Worm (Caenorhabditis elegans) whole organism, L1 larva: Measurements from ENCODE around the gene spr-3.

ENCODE experiments used
- C16A3.4 ChIP-seq: fragments of 150-350 bp; optimal IDR thresholded peaks from 2 replicates; lab custom pipeline; 2014; ENCODE audit warnings: missing biosample characterization, missing genetic modification characterization
- Y116A8C.19 ChIP-seq: sonication (generic microtip); optimal IDR thresholded peaks from 2 replicates; lab custom pipeline; 2016; ENCODE audit warnings: missing compliant biosample characterization, missing genetic modification characterization, borderline replicate concordance
- aha-1 ChIP-seq: fragments of 150-350 bp; optimal IDR thresholded peaks from 2 replicates; lab custom pipeline; 2014; ENCODE audit warnings: missing biosample characterization, missing genetic modification characterization
- aly-2 ChIP-seq: fragments of 150-350 bp; optimal IDR thresholded peaks from 2 replicates; lab custom pipeline; 2014; ENCODE audit warnings: missing biosample characterization, missing genetic modification characterization
- ama-1 ChIP-seq: fragments of 150-350 bp; optimal IDR thresholded peaks from 2 replicates; lab custom pipeline; 2014
- ceh-8 ChIP-seq: fragments of 200-800 bp; sonication (Bioruptor generic); optimal IDR thresholded peaks from 2 replicates; lab custom pipeline; 2018; ENCODE audit warnings: mild to moderate bottlenecking, missing genetic modification characterization, moderate library complexity, missing compliant biosample characterization
- ceh-82 ChIP-seq, 3 experiments: fragments of 150-350 bp in 1 of 3; sonication (generic microtip) in 2 of 3; optimal IDR thresholded peaks; 2 replicates each; lab custom pipeline; 2014 to 2017; ENCODE audit warnings: missing biosample characterization in 3 of 3, missing genetic modification characterization in 3 of 3
- ceh-88 ChIP-seq: fragments of 200-800 bp; sonication (Bioruptor generic); IDR thresholded peaks from 2 replicates; pipeline ENCODE4 v1.3.6; 2022; ENCODE audit warnings: missing genetic modification characterization, missing compliant biosample characterization
- ces-1 ChIP-seq: fragments of 150-350 bp; optimal IDR thresholded peaks from 2 replicates; lab custom pipeline; 2014; ENCODE audit warnings: missing biosample characterization, missing genetic modification reagents, missing genetic modification characterization
- dpl-1 ChIP-seq, 3 experiments: fragments of 150-350 bp in 2 of 3; sonication (generic microtip) in 1 of 3; optimal IDR thresholded peaks; 2 replicates each; lab custom pipeline; 2014 to 2017; ENCODE audit warnings: missing biosample characterization in 3 of 3, missing genetic modification characterization in 3 of 3, missing genetic modification reagents in 3 of 3
- efl-3 ChIP-seq: fragments of 200-800 bp; sonication (Bioruptor generic); optimal IDR thresholded peaks from 2 replicates; lab custom pipeline; 2018; ENCODE audit warnings: mild to moderate bottlenecking, missing genetic modification characterization, missing compliant biosample characterization
- egl-13 ChIP-seq: sonication (generic microtip); optimal IDR thresholded peaks from 2 replicates; lab custom pipeline; 2016; ENCODE audit warnings: missing genotype, missing genetic modification reagents, missing genetic modification characterization, missing compliant biosample characterization
- egl-27 ChIP-seq, 2 experiments: fragments of 150-350 bp in 1 of 2; sonication (generic microtip); optimal IDR thresholded peaks; 3 replicates each; lab custom pipeline; 2017 to 2018; ENCODE audit warnings: missing biosample characterization in 2 of 2, missing genetic modification characterization in 2 of 2, missing genetic modification reagents in 2 of 2
- ets-5 ChIP-seq: fragments of 200-800 bp; sonication (Bioruptor generic); IDR thresholded peaks from 2 replicates; pipeline ENCODE4 v1.3.6; 2022; ENCODE audit warnings: missing genetic modification characterization, missing compliant biosample characterization
- fkh-10 ChIP-seq: sonication (generic microtip); optimal IDR thresholded peaks from 2 replicates; lab custom pipeline; 2017; ENCODE audit warnings: missing biosample characterization, missing genetic modification reagents, missing genetic modification characterization
- fkh-4 ChIP-seq: sonication (generic microtip); optimal IDR thresholded peaks from 2 replicates; lab custom pipeline; 2016; ENCODE audit warnings: missing compliant biosample characterization, missing genetic modification characterization, borderline replicate concordance
- fkh-8 ChIP-seq: sonication (generic microtip); optimal IDR thresholded peaks from 2 replicates; lab custom pipeline; 2016; ENCODE audit warnings: mild to moderate bottlenecking, missing genetic modification characterization, missing compliant biosample characterization
- hlh-17 ChIP-seq: fragments of 200-800 bp; sonication (Bioruptor generic); optimal IDR thresholded peaks from 2 replicates; lab custom pipeline; 2018; ENCODE audit warnings: missing genetic modification characterization, mild to moderate bottlenecking, missing compliant biosample characterization, moderate library complexity, borderline replicate concordance
- hlh-4 ChIP-seq: sonication (generic microtip); optimal IDR thresholded peaks from 2 replicates; lab custom pipeline; 2016; ENCODE audit warnings: mild to moderate bottlenecking, missing genetic modification characterization, missing compliant biosample characterization
- isw-1 ChIP-seq: fragments of 200-800 bp; sonication (Bioruptor generic); IDR thresholded peaks from 2 replicates; pipeline ENCODE4 v1.3.6; 2022; ENCODE audit warnings: missing genetic modification characterization, missing compliant biosample characterization
- lin-13 ChIP-seq: fragments of 150-350 bp; optimal IDR thresholded peaks from 2 replicates; lab custom pipeline; 2014; ENCODE audit warnings: missing biosample characterization, missing genetic modification reagents, missing genetic modification characterization
- lin-14 ChIP-seq: fragments of 200-800 bp; sonication (Bioruptor generic); optimal IDR thresholded peaks from 2 replicates; lab custom pipeline; 2018; ENCODE audit warnings: mild to moderate bottlenecking, missing genetic modification characterization, moderate library complexity, missing compliant biosample characterization
- lin-15B ChIP-seq: fragments of 150-350 bp; sonication (generic microtip); optimal IDR thresholded peaks from 3 replicates; lab custom pipeline; 2014; ENCODE audit warnings: missing biosample characterization, missing genetic modification characterization
- lin-39 ChIP-seq: fragments of 150-350 bp; optimal IDR thresholded peaks from 2 replicates; lab custom pipeline; 2014; ENCODE audit warnings: missing biosample characterization, missing genetic modification reagents, missing genetic modification characterization
- lir-3 ChIP-seq: sonication (generic microtip); optimal IDR thresholded peaks from 2 replicates; lab custom pipeline; 2016; ENCODE audit warnings: mild to moderate bottlenecking, missing genetic modification characterization, moderate library complexity, missing compliant biosample characterization; ENCODE audit not compliant: poor library complexity
- lsy-2 ChIP-seq, 2 experiments: fragments of 150-350 bp; optimal IDR thresholded peaks; 2 replicates each; lab custom pipeline; 2014; ENCODE audit warnings: missing biosample characterization in 2 of 2, missing genetic modification characterization in 2 of 2
- mab-9 ChIP-seq: fragments of 200-800 bp; sonication (Bioruptor generic); IDR thresholded peaks from 2 replicates; pipeline ENCODE4 v1.3.6; 2022; ENCODE audit warnings: missing genetic modification reagents, missing genetic modification characterization, missing compliant biosample characterization
- mdl-1 ChIP-seq, 2 experiments: fragments of 150-350 bp; optimal IDR thresholded peaks; 2 replicates each; lab custom pipeline; 2014 to 2017; ENCODE audit warnings: missing biosample characterization in 2 of 2, missing genetic modification characterization in 2 of 2, inconsistent platforms in 1 of 2
- mef-2 ChIP-seq: fragments of 150-350 bp; optimal IDR thresholded peaks from 2 replicates; lab custom pipeline; 2014; ENCODE audit warnings: missing biosample characterization, missing genetic modification characterization
- mep-1 ChIP-seq: fragments of 150-350 bp; optimal IDR thresholded peaks from 2 replicates; lab custom pipeline; 2014; ENCODE audit warnings: missing biosample characterization, missing genetic modification characterization
- nhr-11 ChIP-seq: fragments of 150-350 bp; optimal IDR thresholded peaks from 2 replicates; lab custom pipeline; 2014; ENCODE audit warnings: missing biosample characterization, missing genetic modification characterization
- nhr-12 ChIP-seq: sonication (generic microtip); optimal IDR thresholded peaks from 2 replicates; lab custom pipeline; 2017; ENCODE audit warnings: missing biosample characterization, missing genetic modification characterization
- nhr-237 ChIP-seq: fragments of 150-350 bp; optimal IDR thresholded peaks from 2 replicates; lab custom pipeline; 2014; ENCODE audit warnings: missing biosample characterization, missing genetic modification characterization
- nhr-47 ChIP-seq: sonication (generic microtip); optimal IDR thresholded peaks from 2 replicates; lab custom pipeline; 2016; ENCODE audit warnings: mild to moderate bottlenecking, missing genetic modification characterization, moderate library complexity, missing compliant biosample characterization
- nhr-71 ChIP-seq: sonication (generic microtip); optimal IDR thresholded peaks from 2 replicates; lab custom pipeline; 2016; ENCODE audit warnings: mild to moderate bottlenecking, missing genetic modification characterization, moderate library complexity, missing compliant biosample characterization
- nhr-76 ChIP-seq: sonication (generic microtip); optimal IDR thresholded peaks from 2 replicates; lab custom pipeline; 2017; ENCODE audit warnings: missing biosample characterization, missing genetic modification characterization
- nhr-77 ChIP-seq: fragments of 150-350 bp; optimal IDR thresholded peaks from 2 replicates; lab custom pipeline; 2014; ENCODE audit warnings: missing biosample characterization, missing genetic modification characterization
- nhr-84 ChIP-seq: sonication (generic microtip); optimal IDR thresholded peaks from 2 replicates; lab custom pipeline; 2017; ENCODE audit warnings: missing biosample characterization, missing genetic modification characterization
- nhr-90 ChIP-seq: sonication (generic microtip); optimal IDR thresholded peaks from 2 replicates; lab custom pipeline; 2016; ENCODE audit warnings: mild to moderate bottlenecking, missing genetic modification characterization, missing compliant biosample characterization; ENCODE audit not compliant: poor library complexity
- pag-3 ChIP-seq: sonication (generic microtip); optimal IDR thresholded peaks from 2 replicates; lab custom pipeline; 2017; ENCODE audit warnings: missing genetic modification characterization, mild to moderate bottlenecking, missing compliant biosample characterization, antibody characterized with exemption, borderline replicate concordance; ENCODE audit not compliant: insufficient read depth
- pqm-1 ChIP-seq: sonication (generic microtip); optimal IDR thresholded peaks from 3 replicates; lab custom pipeline; 2017; ENCODE audit warnings: missing biosample characterization, missing genetic modification characterization
- rnt-1 ChIP-seq: sonication (generic microtip); optimal IDR thresholded peaks from 2 replicates; lab custom pipeline; 2016; ENCODE audit warnings: mild to moderate bottlenecking, missing genetic modification characterization, moderate library complexity, missing compliant biosample characterization
- snu-23 ChIP-seq: sonication (generic microtip); optimal IDR thresholded peaks from 2 replicates; lab custom pipeline; 2016; ENCODE audit warnings: missing genetic modification characterization, missing compliant biosample characterization
- sup-37 ChIP-seq: fragments of 200-800 bp; sonication (Bioruptor generic); optimal IDR thresholded peaks from 2 replicates; lab custom pipeline; 2018; ENCODE audit warnings: mild to moderate bottlenecking, missing genetic modification characterization, missing compliant biosample characterization
- swsn-7 ChIP-seq: sonication (generic microtip); optimal IDR thresholded peaks from 2 replicates; lab custom pipeline; 2016; ENCODE audit warnings: missing genetic modification characterization, missing compliant biosample characterization
- unc-130 ChIP-seq: fragments of 150-350 bp; optimal IDR thresholded peaks from 2 replicates; lab custom pipeline; 2017; ENCODE audit warnings: missing biosample characterization, missing genetic modification characterization, inconsistent platforms
- unc-30 ChIP-seq: sonication (generic microtip); optimal IDR thresholded peaks from 2 replicates; lab custom pipeline; 2017; ENCODE audit warnings: missing biosample characterization, missing genetic modification characterization
- unc-86 ChIP-seq: sonication (generic microtip); optimal IDR thresholded peaks from 2 replicates; lab custom pipeline; 2016; ENCODE audit warnings: missing genetic modification characterization, missing compliant biosample characterization
- vab-15 ChIP-seq: sonication (generic microtip); optimal IDR thresholded peaks from 2 replicates; lab custom pipeline; 2017; ENCODE audit warnings: missing genotype, mild to moderate bottlenecking, missing genetic modification characterization, missing compliant biosample characterization
- xbp-1 ChIP-seq: sonication (generic microtip); optimal IDR thresholded peaks from 2 replicates; lab custom pipeline; 2016; ENCODE audit warnings: missing genetic modification characterization, missing compliant biosample characterization
- zip-4 ChIP-seq: fragments of 200-800 bp; sonication (Bioruptor generic); optimal IDR thresholded peaks from 2 replicates; lab custom pipeline; 2018; ENCODE audit warnings: mild to moderate bottlenecking, missing genetic modification characterization, moderate library complexity, missing compliant biosample characterization
- ztf-4 ChIP-seq: fragments of 150-350 bp; optimal IDR thresholded peaks from 2 replicates; lab custom pipeline; 2014; ENCODE audit warnings: missing biosample characterization, missing genetic modification characterization

spr-3 gene

DNA sequence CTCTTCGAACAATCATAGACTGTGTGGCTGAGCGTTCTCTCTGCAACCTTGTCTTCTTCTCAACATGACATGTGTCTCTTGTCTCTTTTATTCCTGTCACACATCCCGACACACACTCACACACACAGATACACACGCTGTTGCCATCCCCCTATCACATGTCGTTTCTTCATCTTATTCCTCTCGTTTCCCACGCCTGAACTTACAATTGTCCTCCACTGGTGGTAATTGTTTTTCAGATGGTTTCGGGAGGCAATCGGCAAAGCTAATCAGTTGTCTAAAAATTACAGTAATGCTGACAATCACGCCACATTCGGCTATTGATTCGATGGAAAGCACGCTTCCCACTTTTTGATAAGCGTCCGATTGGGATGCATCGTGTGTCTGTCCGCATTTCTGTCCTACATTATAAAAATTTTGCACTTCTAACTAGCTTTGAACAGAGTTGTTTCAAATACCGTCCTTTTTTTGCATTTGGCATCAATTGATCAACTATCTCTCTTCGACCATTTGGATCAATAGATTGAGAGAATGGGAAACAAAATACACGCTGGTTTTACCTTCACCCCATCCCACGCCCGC, 18.4 kb downstream of the spr-3 start, which contains the start of gene nhr-35:
Gene nhr-35, plus strand, starts transcription at position 532 of the 582 bp plus-strand sequence.
- no peak for TF ChIP-seq nhr-76 (tag; lab: Kevin White, UChicago)
- TF ChIP-seq rnt-1 (tag; lab: Kevin White, UChicago) = peak; percentile 72
- no peak for TF ChIP-seq lin-13
- peak in 1 of 2 experiments; percentile 93 for TF ChIP-seq mdl-1 (tag; optimal IDR thresholded peaks at IDR 0.05; lab: Kevin White, UChicago)
- peak; percentile 29 for TF ChIP-seq nhr-47 (tag; lab: Kevin White, UChicago)
- TF ChIP-seq ceh-82 (tag; optimal IDR thresholded peaks at IDR 0.05; lab: Kevin White, UChicago) = no peak
- no peak for TF ChIP-seq nhr-84 (tag; lab: Kevin White, UChicago)
- no peak for TF ChIP-seq nhr-12 (tag; lab: Kevin White, UChicago)
- TF ChIP-seq xbp-1 (tag; lab: Kevin White, UChicago) = peak; percentile 84
- no peak for TF ChIP-seq lin-15B (tag; lab: Kevin White, UChicago)
- TF ChIP-seq nhr-237 = no peak
- peak; percentile 94 for TF ChIP-seq unc-130
- TF ChIP-seq C16A3.4 (tag; lab: Kevin White, UChicago) = peak; percentile 59
- no peak for TF ChIP-seq mef-2 (tag; lab: Kevin White, UChicago)
- TF ChIP-seq zip-4 = no peak
- TF ChIP-seq nhr-11 = peak; percentile 23
- peak; percentile 59 for TF ChIP-seq ztf-4
- TF ChIP-seq ceh-8 (GFP tag; lab: Kevin White, UChicago) = no peak
- no peak for TF ChIP-seq hlh-17
- peak; percentile 66 for TF ChIP-seq nhr-90
- no peak for TF ChIP-seq unc-30 (tag; lab: Kevin White, UChicago)
- no peak for TF ChIP-seq ets-5
- no peak for TF ChIP-seq pag-3
- no peak for TF ChIP-seq aly-2
- no peak for TF ChIP-seq ces-1 (GFP tag; lab: Kevin White, UChicago)
- TF ChIP-seq sup-37 = peak; percentile 3
- TF ChIP-seq fkh-4 = no peak
- no peak for TF ChIP-seq ceh-88
- TF ChIP-seq egl-27 (tag; optimal IDR thresholded peaks at IDR 0.05; lab: Kevin White, UChicago) = no peak
- peak; percentile 26 for TF ChIP-seq swsn-7 (tag; lab: Kevin White, UChicago)
- TF ChIP-seq aha-1 = no peak
- no peak for TF ChIP-seq mab-9 (GFP tag; lab: Robert Waterston, UW)
- peak in 1 of 3 experiments; percentile 17 for TF ChIP-seq dpl-1 (GFP tag; optimal IDR thresholded peaks at IDR 0.05; lab: Kevin White, UChicago)
- TF ChIP-seq ama-1 (lab: Kevin White, UChicago) = peak; percentile 29
- no peak for TF ChIP-seq lir-3 (tag; lab: Kevin White, UChicago)
- no peak for TF ChIP-seq pqm-1 (tag; lab: Kevin White, UChicago)
- TF ChIP-seq vab-15 (tag; lab: Kevin White, UChicago) = no peak
- TF ChIP-seq Y116A8C.19 = no peak
- no peak for TF ChIP-seq fkh-10 (GFP tag; lab: Kevin White, UChicago)
- peak; percentile 53 for TF ChIP-seq mep-1 (tag; lab: Kevin White, UChicago)
- peak; percentile 37 to 62 for TF ChIP-seq lsy-2 (tag; optimal IDR thresholded peaks at IDR 0.05; lab: Kevin White, UChicago)
- no peak for TF ChIP-seq isw-1
- TF ChIP-seq lin-14 (GFP tag; lab: Kevin White, UChicago) = peak; percentile 95
- no peak for TF ChIP-seq efl-3 (GFP tag; lab: Kevin White, UChicago)
- no peak for TF ChIP-seq egl-13 (tag; lab: Kevin White, UChicago)
- TF ChIP-seq snu-23 = peak; percentile 87
- TF ChIP-seq unc-86 (tag; lab: Kevin White, UChicago) = no peak
- no peak for TF ChIP-seq fkh-8 (tag; lab: Kevin White, UChicago)
- peak; percentile 79 for TF ChIP-seq nhr-71
- TF ChIP-seq nhr-77 (tag; lab: Kevin White, UChicago) = no peak
- no peak for TF ChIP-seq hlh-4 (tag; lab: Kevin White, UChicago)
- no peak for TF ChIP-seq lin-39 (tag; lab: Kevin White, UChicago)
